Worm (Caenorhabditis elegans): Measurements from ENCODE around the gene sel-8.

sel-8 gene

ce11 chrIII:3634873-3635272 is 7.9 kb upstream of the sel-8 start:
- no peak for TF ChIP-seq unc-62 (GFP tag; optimal IDR thresholded peaks at IDR 0.05)

- no peak for TF ChIP-seq unc-62 (GFP tag; optimal IDR thresholded peaks at IDR 0.05)
Observed at ce11 chrIII:3634158-3634557, 7.2 kb upstream of the sel-8 start.

- TF ChIP-seq unc-62 (GFP tag; optimal IDR thresholded peaks at IDR 0.05), result no peak
Observed at ce11 chrIII:3632379-3632778, 5.4 kb upstream of the sel-8 start.

ce11 chrIII:3630337-3630736 is 3.4 kb upstream of the sel-8 start, which contains the start of gene mrps-31:
TSS of gene mrps-31 (minus strand) at chrIII:3630372.
- no peak for TF ChIP-seq unc-62 (GFP tag; optimal IDR thresholded peaks at IDR 0.05)

ce11 chrIII:3623772-3624171 is 3.2 kb downstream of the sel-8 start:
- no peak for TF ChIP-seq unc-62 (GFP tag; optimal IDR thresholded peaks at IDR 0.05)

ce11 chrIII:3621211-3621897 is 5.6 kb downstream of the sel-8 start:
- no peak for TF ChIP-seq unc-62 (GFP tag; optimal IDR thresholded peaks at IDR 0.05)

ce11 chrIII:3620652-3621051 is 6.3 kb downstream of the sel-8 start:
- no peak for TF ChIP-seq unc-62 (GFP tag; optimal IDR thresholded peaks at IDR 0.05)

- no peak for TF ChIP-seq unc-62 (GFP tag; optimal IDR thresholded peaks at IDR 0.05)
Observed at ce11 chrIII:3619621-3620261, 7.2 kb downstream of the sel-8 start.

- TF ChIP-seq unc-62 (GFP tag; optimal IDR thresholded peaks at IDR 0.05), result no peak
Observed at ce11 chrIII:3612882-3613479, 14.0 kb downstream of the sel-8 start.

ce11 chrIII:3612387-3612786 is 14.6 kb downstream of the sel-8 start:
- no peak for TF ChIP-seq unc-62 (GFP tag; optimal IDR thresholded peaks at IDR 0.05)

ce11 chrIII:3605681-3606080 is 21.3 kb downstream of the sel-8 start:
- TF ChIP-seq unc-62 (GFP tag; optimal IDR thresholded peaks at IDR 0.05), result no peak

- no peak for TF ChIP-seq unc-62 (GFP tag; optimal IDR thresholded peaks at IDR 0.05)
Observed at ce11 chrIII:3601271-3601670, 25.7 kb downstream of the sel-8 start.

ce11 chrIII:3594681-3595080 is 32.3 kb downstream of the sel-8 start:
- no peak for TF ChIP-seq unc-62 (GFP tag; optimal IDR thresholded peaks at IDR 0.05)

- no peak for TF ChIP-seq unc-62 (GFP tag; optimal IDR thresholded peaks at IDR 0.05)
Observed at ce11 chrIII:3590365-3590764, 36.6 kb downstream of the sel-8 start, which contains the start of gene ptp-1. TSS of gene ptp-1 (plus strand) at chrIII:3590722.

- TF ChIP-seq unc-62 (GFP tag; optimal IDR thresholded peaks at IDR 0.05), result no peak
Observed at ce11 chrIII:3588183-3588582, 38.8 kb downstream of the sel-8 start.

ce11 chrIII:3583341-3583740 is 43.6 kb downstream of the sel-8 start:
- TF ChIP-seq unc-62 (GFP tag; optimal IDR thresholded peaks at IDR 0.05), result no peak

- TF ChIP-seq unc-62 (GFP tag; optimal IDR thresholded peaks at IDR 0.05), result no peak
Observed at ce11 chrIII:3581636-3582035, 45.3 kb downstream of the sel-8 start, which contains the start of gene C48D5.3. TSS of gene C48D5.3 (minus strand) at chrIII:3581736.

Measured in whole organism, dauer.